Fruit fly (Drosophila melanogaster): ENCODE results near the gene nAChRbeta2.

The nAChRbeta2 gene

DNA sequence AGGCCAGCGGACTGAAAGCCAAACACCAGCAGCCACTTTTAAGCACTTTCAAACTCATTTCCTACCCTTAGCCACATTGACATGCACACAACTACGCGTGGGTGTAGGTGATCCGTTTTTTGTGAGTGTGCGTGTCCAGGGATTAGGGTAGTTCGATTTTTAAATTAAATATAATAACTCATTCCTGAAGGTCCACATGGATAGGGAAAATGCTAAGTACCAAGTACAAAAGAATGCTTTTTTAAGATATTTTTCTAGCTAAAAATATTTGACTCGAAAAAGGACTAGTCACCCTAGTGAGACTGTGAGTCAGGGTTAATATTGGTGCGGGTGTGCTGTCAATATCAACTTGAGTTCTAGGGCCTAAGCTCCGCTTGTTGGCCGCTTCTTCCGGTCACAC, 40.1 kb downstream of the nAChRbeta2 start (continued):
- TF ChIP-seq Mad (GFP tag; optimal IDR thresholded peaks at IDR 0.05): no peak
- TF ChIP-seq tap (tag; optimal IDR thresholded peaks at IDR 0.05): peak; percentile 4
- TF ChIP-seq ham (GFP tag; IDR thresholded peaks at IDR 0.05): no peak
- TF ChIP-seq tio (GFP tag; optimal IDR thresholded peaks at IDR 0.05): no peak
- no peak for TF ChIP-seq CG11695 (GFP tag; IDR thresholded peaks at IDR 0.05)
- TF ChIP-seq CG4820 (GFP tag; optimal IDR thresholded peaks at IDR 0.05): no peak
- TF ChIP-seq CG13296 (GFP tag; optimal IDR thresholded peaks at IDR 0.05): peak; percentile 43
- TF ChIP-seq cg (GFP tag; optimal IDR thresholded peaks at IDR 0.05): no peak
- TF ChIP-seq CG10209 (GFP tag; optimal IDR thresholded peaks at IDR 0.05): no peak
- peak; percentile 80 for TF ChIP-seq Fer1 (GFP tag; optimal IDR thresholded peaks at IDR 0.05)
- TF ChIP-seq row (GFP tag; IDR thresholded peaks at IDR 0.05): peak; percentile 48; the same call in 2 of the 3 replicates
- peak; percentile 16 for TF ChIP-seq gem (tag; optimal IDR thresholded peaks at IDR 0.05)
- no peak for TF ChIP-seq CG14965 (GFP tag; optimal IDR thresholded peaks at IDR 0.05; ENCODE audit: borderline replicate concordance)
- TF ChIP-seq CG12769 (tag; optimal IDR thresholded peaks at IDR 0.05): peak; percentile 35
- TF ChIP-seq cas (GFP tag; IDR thresholded peaks at IDR 0.05): no peak
- no peak for TF ChIP-seq croc (GFP tag; conservative IDR thresholded peaks at IDR 0.05)
- TF ChIP-seq mirr (GFP tag; optimal IDR thresholded peaks at IDR 0.05): no peak
- no peak for TF ChIP-seq Sin3A (optimal IDR thresholded peaks at IDR 0.05)
- peak; percentile 19; the same call in 1 of the 2 replicates for TF ChIP-seq MBD-R2 (GFP tag; IDR thresholded peaks at IDR 0.05)
- TF ChIP-seq CG1233 (GFP tag; optimal IDR thresholded peaks at IDR 0.05): no peak
- TF ChIP-seq grn (GFP tag; optimal IDR thresholded peaks at IDR 0.05): no peak
- 0 out of 3 replicates have a peak, but pooled peaks have one; percentile 51 for TF ChIP-seq dysf (GFP tag; IDR thresholded peaks at IDR 0.05)
- no peak for TF ChIP-seq z (GFP tag; IDR thresholded peaks at IDR 0.05)
- TF ChIP-seq usp (GFP tag; optimal IDR thresholded peaks at IDR 0.05): no peak
- TF ChIP-seq danr (GFP tag; IDR thresholded peaks at IDR 0.05): no peak
- TF ChIP-seq da (GFP tag; optimal IDR thresholded peaks at IDR 0.05): no peak
- TF ChIP-seq Dek (tag; optimal IDR thresholded peaks at IDR 0.05): no peak
- TF ChIP-seq B-H2 (GFP tag; optimal IDR thresholded peaks at IDR 0.05): peak; percentile 23
- no peak for TF ChIP-seq inv (GFP tag; IDR thresholded peaks at IDR 0.05; ENCODE audit: partially characterized antibody)
- TF ChIP-seq H2.0 (GFP tag; IDR thresholded peaks at IDR 0.05): no peak
- TF ChIP-seq chinmo (GFP tag; IDR thresholded peaks at IDR 0.05; ENCODE audit: partially characterized antibody): no peak
- no peak for TF ChIP-seq CG18011 (GFP tag; optimal IDR thresholded peaks at IDR 0.05)
- no peak for TF ChIP-seq Sox102F (GFP tag; optimal IDR thresholded peaks at IDR 0.05)
- no peak for TF ChIP-seq D19B (GFP tag; optimal IDR thresholded peaks at IDR 0.05)
- TF ChIP-seq CG32532 (GFP tag; IDR thresholded peaks at IDR 0.05): peak; percentile 58; the same call in 1 of the 2 replicates
- no peak for TF ChIP-seq unpg (GFP tag; optimal IDR thresholded peaks at IDR 0.05)
- no peak for TF ChIP-seq Mrtf (GFP tag; IDR thresholded peaks at IDR 0.05)
- TF ChIP-seq CG2116 (GFP tag; optimal IDR thresholded peaks at IDR 0.05): no peak
- peak; percentile 36 for TF ChIP-seq scrt (GFP tag; optimal IDR thresholded peaks at IDR 0.05)
- TF ChIP-seq nmo (GFP tag; optimal IDR thresholded peaks at IDR 0.05): no peak
- no peak for TF ChIP-seq sima (GFP tag; optimal IDR thresholded peaks at IDR 0.05)
- TF ChIP-seq emc (GFP tag; optimal IDR thresholded peaks at IDR 0.05): no peak
- TF ChIP-seq yki (optimal IDR thresholded peaks at IDR 0.05): no peak
- no peak for TF ChIP-seq Awh (GFP tag; IDR thresholded peaks at IDR 0.05)
- TF ChIP-seq Spps (tag; optimal IDR thresholded peaks at IDR 0.05): no peak
- peak; percentile 61 for TF ChIP-seq CG13894 (tag; optimal IDR thresholded peaks at IDR 0.05)
- no peak for TF ChIP-seq fd64A (GFP tag; optimal IDR thresholded peaks at IDR 0.05)
- TF ChIP-seq jigr1 (GFP tag; IDR thresholded peaks at IDR 0.05): no peak
- TF ChIP-seq tin (GFP tag; optimal IDR thresholded peaks at IDR 0.05): no peak
- TF ChIP-seq CG7357 (GFP tag; IDR thresholded peaks at IDR 0.05): no peak
- no peak for TF ChIP-seq maf-S (GFP tag; optimal IDR thresholded peaks at IDR 0.05)
- TF ChIP-seq chif (GFP tag; optimal IDR thresholded peaks at IDR 0.05): no peak
- no peak for TF ChIP-seq vfl (GFP tag; optimal IDR thresholded peaks at IDR 0.05)
